Worm (Caenorhabditis elegans): ENCODE measurements around the gene Y73B3B.1.
"Not testable (repeated sequence)": the region's sequence is repeated elsewhere in the genome, so short reads cannot be mapped to it uniquely, and the experiment has no call there.

DNA sequence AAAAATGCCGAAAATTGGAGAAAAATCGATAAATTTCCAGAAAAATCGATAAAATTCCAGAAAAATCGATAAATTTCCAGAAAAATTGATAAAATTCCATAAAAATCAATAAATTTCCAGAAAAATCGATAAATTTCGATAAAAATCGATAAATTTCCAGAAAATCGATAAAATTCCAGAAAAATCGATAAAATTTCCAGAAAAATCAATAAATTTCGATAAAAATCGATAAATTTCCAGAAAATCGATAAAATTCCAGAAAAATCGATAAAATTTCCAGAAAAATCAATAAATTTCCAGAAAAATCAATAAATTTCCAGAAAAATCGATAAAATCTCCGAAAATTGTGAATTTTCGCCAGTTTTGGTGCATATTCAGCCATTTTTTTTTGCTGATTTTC, 27.5 kb downstream of the Y73B3B.1 start:
- TF ChIP-seq hlh-6 (tag; optimal IDR thresholded peaks at IDR 0.05); pqm-1 (tag; optimal IDR thresholded peaks at IDR 0.05); lim-6 (tag; optimal IDR thresholded peaks at IDR 0.05); nhr-11 (tag; optimal IDR thresholded peaks at IDR 0.05); unc-86 (tag; optimal IDR thresholded peaks at IDR 0.05); pha-4 (tag; optimal IDR thresholded peaks at IDR 0.05); ref-2 (tag; optimal IDR thresholded peaks at IDR 0.05); ama-1 (optimal IDR thresholded peaks at IDR 0.05); npax-4 (tag; optimal IDR thresholded peaks at IDR 0.05); unc-55 (GFP tag; optimal IDR thresholded peaks at IDR 0.05); hlh-15 (tag; optimal IDR thresholded peaks at IDR 0.05); ceh-14 (tag; optimal IDR thresholded peaks at IDR 0.05); C08G9.2 (tag; optimal IDR thresholded peaks at IDR 0.05): not testable (repeated sequence)
